Worm (Caenorhabditis elegans) whole organism, L1 larva: ENCODE data around the gene ooc-5.

Experiments used
- C04F5.9 ChIP-seq: sonication (generic microtip); optimal IDR thresholded peaks from 2 replicates; lab custom pipeline; 2016; ENCODE audit warnings: missing genetic modification characterization, missing compliant biosample characterization
- C16A3.4 ChIP-seq: fragments of 150-350 bp; optimal IDR thresholded peaks from 2 replicates; lab custom pipeline; 2014; ENCODE audit warnings: missing biosample characterization, missing genetic modification characterization
- F16B12.6 ChIP-seq: fragments of 150-350 bp; optimal IDR thresholded peaks from 2 replicates; lab custom pipeline; 2014; ENCODE audit warnings: missing biosample characterization, missing genetic modification characterization
- ama-1 ChIP-seq: fragments of 150-350 bp; optimal IDR thresholded peaks from 2 replicates; lab custom pipeline; 2014
- blmp-1 ChIP-seq: fragments of 150-350 bp; optimal IDR thresholded peaks from 2 replicates; lab custom pipeline; 2014; ENCODE audit warnings: missing biosample characterization, missing genetic modification characterization
- ceh-63 ChIP-seq: fragments of 200-800 bp; sonication (Bioruptor generic); optimal IDR thresholded peaks from 2 replicates; lab custom pipeline; 2018; ENCODE audit warnings: mild to moderate bottlenecking, missing genetic modification characterization, missing compliant biosample characterization
- ces-1 ChIP-seq: fragments of 150-350 bp; optimal IDR thresholded peaks from 2 replicates; lab custom pipeline; 2014; ENCODE audit warnings: missing biosample characterization, missing genetic modification reagents, missing genetic modification characterization
- dpl-1 ChIP-seq, 3 experiments: fragments of 150-350 bp in 2 of 3; sonication (generic microtip) in 1 of 3; optimal IDR thresholded peaks; 2 replicates each; lab custom pipeline; 2014 to 2017; ENCODE audit warnings: missing biosample characterization in 3 of 3, missing genetic modification characterization in 3 of 3, missing genetic modification reagents in 3 of 3
- dsc-1 ChIP-seq: sonication (generic microtip); optimal IDR thresholded peaks from 2 replicates; lab custom pipeline; 2016; ENCODE audit warnings: mild to moderate bottlenecking, missing genetic modification characterization, missing compliant biosample characterization
- efl-1 ChIP-seq, 4 experiments: fragments of 150-350 bp; optimal IDR thresholded peaks in 3 of 4; peaks in 1 of 4; 1 replicate in 1 of 4; 2 replicates in 3 of 4; lab custom pipeline; 2014; ENCODE audit warnings: missing biosample characterization in 2 of 4, missing genetic modification characterization in 2 of 4, missing genetic modification reagents in 2 of 4
- efl-3 ChIP-seq: fragments of 200-800 bp; sonication (Bioruptor generic); optimal IDR thresholded peaks from 2 replicates; lab custom pipeline; 2018; ENCODE audit warnings: mild to moderate bottlenecking, missing genetic modification characterization, missing compliant biosample characterization
- ets-5 ChIP-seq: fragments of 200-800 bp; sonication (Bioruptor generic); IDR thresholded peaks from 2 replicates; pipeline ENCODE4 v1.3.6; 2022; ENCODE audit warnings: missing genetic modification characterization, missing compliant biosample characterization
- fkh-4 ChIP-seq: sonication (generic microtip); optimal IDR thresholded peaks from 2 replicates; lab custom pipeline; 2016; ENCODE audit warnings: missing compliant biosample characterization, missing genetic modification characterization, borderline replicate concordance
- fos-1 ChIP-seq: fragments of 150-350 bp; optimal IDR thresholded peaks from 2 replicates; lab custom pipeline; 2014; ENCODE audit warnings: missing biosample characterization, missing genetic modification characterization
- hlh-17 ChIP-seq: fragments of 200-800 bp; sonication (Bioruptor generic); optimal IDR thresholded peaks from 2 replicates; lab custom pipeline; 2018; ENCODE audit warnings: missing genetic modification characterization, mild to moderate bottlenecking, missing compliant biosample characterization, moderate library complexity, borderline replicate concordance
- hlh-4 ChIP-seq: sonication (generic microtip); optimal IDR thresholded peaks from 2 replicates; lab custom pipeline; 2016; ENCODE audit warnings: mild to moderate bottlenecking, missing genetic modification characterization, missing compliant biosample characterization
- irx-1 ChIP-seq: sonication (generic microtip); optimal IDR thresholded peaks from 2 replicates; lab custom pipeline; 2016; ENCODE audit warnings: missing genetic modification characterization, missing compliant biosample characterization
- jun-1 ChIP-seq: fragments of 150-350 bp; optimal IDR thresholded peaks from 2 replicates; lab custom pipeline; 2014; ENCODE audit warnings: missing biosample characterization, missing genetic modification reagents, missing genetic modification characterization
- lin-14 ChIP-seq: fragments of 200-800 bp; sonication (Bioruptor generic); optimal IDR thresholded peaks from 2 replicates; lab custom pipeline; 2018; ENCODE audit warnings: mild to moderate bottlenecking, missing genetic modification characterization, moderate library complexity, missing compliant biosample characterization
- lin-39 ChIP-seq: fragments of 150-350 bp; optimal IDR thresholded peaks from 2 replicates; lab custom pipeline; 2014; ENCODE audit warnings: missing biosample characterization, missing genetic modification reagents, missing genetic modification characterization
- lsy-2 ChIP-seq, 2 experiments: fragments of 150-350 bp; optimal IDR thresholded peaks; 2 replicates each; lab custom pipeline; 2014; ENCODE audit warnings: missing biosample characterization in 2 of 2, missing genetic modification characterization in 2 of 2
- mep-1 ChIP-seq: fragments of 150-350 bp; optimal IDR thresholded peaks from 2 replicates; lab custom pipeline; 2014; ENCODE audit warnings: missing biosample characterization, missing genetic modification characterization
- nhr-11 ChIP-seq: fragments of 150-350 bp; optimal IDR thresholded peaks from 2 replicates; lab custom pipeline; 2014; ENCODE audit warnings: missing biosample characterization, missing genetic modification characterization
- nhr-19 ChIP-seq: fragments of 200-800 bp; sonication (Bioruptor generic); conservative IDR thresholded peaks from 2 replicates; pipeline ENCODE4 v1.3.6; 2022; ENCODE audit warnings: missing genetic modification characterization, missing compliant biosample characterization
- nhr-20 ChIP-seq: sonication (generic microtip); optimal IDR thresholded peaks from 2 replicates; lab custom pipeline; 2016; ENCODE audit warnings: mild to moderate bottlenecking, missing genetic modification characterization, missing compliant biosample characterization
- nhr-237 ChIP-seq: fragments of 150-350 bp; optimal IDR thresholded peaks from 2 replicates; lab custom pipeline; 2014; ENCODE audit warnings: missing biosample characterization, missing genetic modification characterization
- nhr-28 ChIP-seq: fragments of 150-350 bp; optimal IDR thresholded peaks from 2 replicates; lab custom pipeline; 2014; ENCODE audit warnings: missing biosample characterization, missing genetic modification characterization
- nhr-47 ChIP-seq: sonication (generic microtip); optimal IDR thresholded peaks from 2 replicates; lab custom pipeline; 2016; ENCODE audit warnings: mild to moderate bottlenecking, missing genetic modification characterization, moderate library complexity, missing compliant biosample characterization
- nhr-71 ChIP-seq: sonication (generic microtip); optimal IDR thresholded peaks from 2 replicates; lab custom pipeline; 2016; ENCODE audit warnings: mild to moderate bottlenecking, missing genetic modification characterization, moderate library complexity, missing compliant biosample characterization
- nhr-76 ChIP-seq: sonication (generic microtip); optimal IDR thresholded peaks from 2 replicates; lab custom pipeline; 2017; ENCODE audit warnings: missing biosample characterization, missing genetic modification characterization
- nhr-77 ChIP-seq: fragments of 150-350 bp; optimal IDR thresholded peaks from 2 replicates; lab custom pipeline; 2014; ENCODE audit warnings: missing biosample characterization, missing genetic modification characterization
- nhr-85 ChIP-seq: sonication (generic microtip); peaks from one replicate; lab custom pipeline; 2016; ENCODE audit warnings: missing genetic modification characterization, inconsistent platforms, missing compliant biosample characterization
- nhr-90 ChIP-seq: sonication (generic microtip); optimal IDR thresholded peaks from 2 replicates; lab custom pipeline; 2016; ENCODE audit warnings: mild to moderate bottlenecking, missing genetic modification characterization, missing compliant biosample characterization; ENCODE audit not compliant: poor library complexity
- pax-3 ChIP-seq: fragments of 200-800 bp; sonication (Bioruptor generic); optimal IDR thresholded peaks from 2 replicates; lab custom pipeline; 2018; ENCODE audit warnings: mild to moderate bottlenecking, missing genetic modification characterization, moderate library complexity, missing compliant biosample characterization
- rnt-1 ChIP-seq: sonication (generic microtip); optimal IDR thresholded peaks from 2 replicates; lab custom pipeline; 2016; ENCODE audit warnings: mild to moderate bottlenecking, missing genetic modification characterization, moderate library complexity, missing compliant biosample characterization
- snu-23 ChIP-seq: sonication (generic microtip); optimal IDR thresholded peaks from 2 replicates; lab custom pipeline; 2016; ENCODE audit warnings: missing genetic modification characterization, missing compliant biosample characterization
- sox-4 ChIP-seq: sonication (generic microtip); optimal IDR thresholded peaks from 2 replicates; lab custom pipeline; 2016; ENCODE audit warnings: missing genetic modification characterization, missing compliant biosample characterization
- sptf-1 ChIP-seq: fragments of 150-350 bp; optimal IDR thresholded peaks from 2 replicates; lab custom pipeline; 2014; ENCODE audit warnings: missing biosample characterization, missing genetic modification characterization
- sup-37 ChIP-seq: fragments of 200-800 bp; sonication (Bioruptor generic); optimal IDR thresholded peaks from 2 replicates; lab custom pipeline; 2018; ENCODE audit warnings: mild to moderate bottlenecking, missing genetic modification characterization, missing compliant biosample characterization
- swsn-7 ChIP-seq: sonication (generic microtip); optimal IDR thresholded peaks from 2 replicates; lab custom pipeline; 2016; ENCODE audit warnings: missing genetic modification characterization, missing compliant biosample characterization
- tbx-2 ChIP-seq: sonication (generic microtip); optimal IDR thresholded peaks from 2 replicates; lab custom pipeline; 2016; ENCODE audit warnings: missing genetic modification characterization, missing compliant biosample characterization
- tlp-1 ChIP-seq: fragments of 150-350 bp; optimal IDR thresholded peaks from 2 replicates; lab custom pipeline; 2014; ENCODE audit warnings: missing biosample characterization, missing genetic modification characterization
- unc-130 ChIP-seq: fragments of 150-350 bp; optimal IDR thresholded peaks from 2 replicates; lab custom pipeline; 2017; ENCODE audit warnings: missing biosample characterization, missing genetic modification characterization, inconsistent platforms
- vab-15 ChIP-seq: sonication (generic microtip); optimal IDR thresholded peaks from 2 replicates; lab custom pipeline; 2017; ENCODE audit warnings: missing genotype, mild to moderate bottlenecking, missing genetic modification characterization, missing compliant biosample characterization
- xbp-1 ChIP-seq: sonication (generic microtip); optimal IDR thresholded peaks from 2 replicates; lab custom pipeline; 2016; ENCODE audit warnings: missing genetic modification characterization, missing compliant biosample characterization
- zag-1 ChIP-seq: fragments of 150-350 bp; optimal IDR thresholded peaks from 2 replicates; lab custom pipeline; 2014; ENCODE audit warnings: missing biosample characterization, missing genetic modification characterization
- zip-4 ChIP-seq: fragments of 200-800 bp; sonication (Bioruptor generic); optimal IDR thresholded peaks from 2 replicates; lab custom pipeline; 2018; ENCODE audit warnings: mild to moderate bottlenecking, missing genetic modification characterization, moderate library complexity, missing compliant biosample characterization
- ztf-4 ChIP-seq: fragments of 150-350 bp; optimal IDR thresholded peaks from 2 replicates; lab custom pipeline; 2014; ENCODE audit warnings: missing biosample characterization, missing genetic modification characterization

Gene ooc-5

ce11 chrII:8959081-8959480, 33.9 kb upstream of the ooc-5 start (continued):
- no peak for TF ChIP-seq fos-1 (tag; lab: Kevin White, UChicago)

- peak; percentile 1 for TF ChIP-seq dsc-1 (tag; lab: Kevin White, UChicago)
- TF ChIP-seq nhr-76 (tag; lab: Kevin White, UChicago): no peak
Measured at ce11 chrII:8960414-8960813, 32.5 kb upstream of the ooc-5 start, which contains the start of gene cal-2. cal-2 (plus strand) TSS chrII:8960714.

DNA sequence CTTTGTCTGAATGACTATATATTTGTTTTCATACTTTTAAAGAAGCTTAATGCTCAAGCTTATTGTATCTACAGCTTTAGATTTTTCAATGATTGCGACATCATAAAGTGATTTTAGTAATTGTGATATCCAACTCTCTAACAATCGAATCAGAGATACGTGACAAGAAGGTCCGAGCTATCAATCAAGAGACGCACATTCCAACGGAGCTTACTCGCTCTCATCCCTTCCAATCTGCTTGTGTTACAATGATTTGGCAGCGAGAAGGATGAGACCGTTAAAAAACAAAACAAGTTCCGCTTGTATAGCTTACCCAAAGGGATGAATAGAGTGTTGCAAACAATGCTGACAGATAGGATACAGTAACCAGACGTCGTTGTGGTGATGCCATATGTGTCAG, 31.5 kb upstream of the ooc-5 start:
- TF ChIP-seq ama-1: peak; percentile 9
- TF ChIP-seq lin-14 (GFP tag; lab: Kevin White, UChicago): peak; percentile 42
- TF ChIP-seq tbx-2 (tag; lab: Kevin White, UChicago): no peak
- TF ChIP-seq efl-1 (optimal IDR thresholded peaks at IDR 0.05; lab: Kevin White, UChicago): no peak
- TF ChIP-seq efl-1 (GFP tag; optimal IDR thresholded peaks at IDR 0.05 in 1 of 2; lab: Kevin White, UChicago): peak in 1 of 2 experiments; percentile 65
- no peak for TF ChIP-seq ets-5
- TF ChIP-seq efl-3 (GFP tag; lab: Kevin White, UChicago): no peak
- peak; percentile 42 for TF ChIP-seq unc-130
- no peak for TF ChIP-seq C04F5.9 (tag; lab: Kevin White, UChicago)
- TF ChIP-seq nhr-237 (tag; lab: Kevin White, UChicago): no peak
- TF ChIP-seq vab-15 (tag; lab: Kevin White, UChicago): no peak
- TF ChIP-seq pax-3 (tag; lab: Kevin White, UChicago): no peak
- TF ChIP-seq ces-1 (GFP tag; lab: Kevin White, UChicago): no peak
- TF ChIP-seq nhr-71 (tag; lab: Kevin White, UChicago): peak; percentile 15
- no peak for TF ChIP-seq lin-39 (tag; lab: Kevin White, UChicago)
- TF ChIP-seq xbp-1 (tag; lab: Kevin White, UChicago): no peak
- no peak for TF ChIP-seq C16A3.4 (tag; lab: Kevin White, UChicago)
- TF ChIP-seq mep-1: no peak
- no peak for TF ChIP-seq hlh-17 (GFP tag; lab: Kevin White, UChicago)
- TF ChIP-seq rnt-1: peak; percentile 62
- TF ChIP-seq blmp-1 (tag; lab: Kevin White, UChicago): no peak
- TF ChIP-seq nhr-28 (tag; lab: Kevin White, UChicago): no peak
- TF ChIP-seq dsc-1 (tag; lab: Kevin White, UChicago): no peak
- TF ChIP-seq sptf-1 (tag; lab: Kevin White, UChicago): no peak
- TF ChIP-seq ztf-4: no peak
- TF ChIP-seq zip-4 (GFP tag; lab: Kevin White, UChicago): no peak
- TF ChIP-seq zag-1 (tag; lab: Kevin White, UChicago): no peak
- TF ChIP-seq nhr-20 (tag; lab: Kevin White, UChicago): no peak
- TF ChIP-seq nhr-76 (tag; lab: Kevin White, UChicago): no peak

DNA sequence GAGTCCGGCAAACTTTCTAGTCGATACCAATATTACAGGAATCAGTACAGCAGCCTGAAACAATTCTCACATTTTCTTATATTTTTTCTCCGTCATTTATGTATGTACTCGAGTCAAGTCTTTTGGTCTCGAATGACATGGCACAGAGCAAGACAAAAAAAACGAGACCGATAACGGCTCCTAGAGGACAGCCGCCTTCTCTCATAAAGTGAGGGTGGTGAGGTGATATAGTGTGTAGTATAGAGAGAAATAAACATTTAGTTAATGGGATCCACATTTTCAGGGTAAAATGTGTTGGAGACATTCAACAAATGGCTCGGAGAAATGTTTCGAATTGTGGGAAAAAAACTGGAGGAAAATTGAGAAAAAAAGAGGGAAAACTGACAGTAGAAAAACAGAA, 30.8 kb upstream of the ooc-5 start:
- no peak for TF ChIP-seq jun-1 (tag; lab: Kevin White, UChicago)
- no peak for TF ChIP-seq sox-4 (tag; lab: Kevin White, UChicago)
- TF ChIP-seq nhr-19: peak; percentile 54
- no peak for TF ChIP-seq sup-37 (GFP tag; lab: Kevin White, UChicago)
- peak; percentile 7 to 48 for TF ChIP-seq lsy-2 (tag; optimal IDR thresholded peaks at IDR 0.05; lab: Kevin White, UChicago)
- peak; percentile 29 for TF ChIP-seq unc-130
- no peak for TF ChIP-seq hlh-4 (tag; lab: Kevin White, UChicago)
- TF ChIP-seq nhr-90 (tag; lab: Kevin White, UChicago): no peak
- TF ChIP-seq snu-23: peak; percentile 46
- TF ChIP-seq fos-1 (tag; lab: Kevin White, UChicago): no peak
- TF ChIP-seq blmp-1 (tag; lab: Kevin White, UChicago): no peak
- TF ChIP-seq C16A3.4 (tag; lab: Kevin White, UChicago): no peak
- TF ChIP-seq tlp-1 (tag; lab: Kevin White, UChicago): no peak
- TF ChIP-seq ceh-63 (GFP tag; lab: Kevin White, UChicago): no peak
- TF ChIP-seq hlh-17 (GFP tag; lab: Kevin White, UChicago): no peak
- peak; percentile 23 for TF ChIP-seq nhr-47
- no peak for TF ChIP-seq nhr-11 (tag; lab: Kevin White, UChicago)
- no peak for TF ChIP-seq nhr-85 (tag; lab: Kevin White, UChicago)
- TF ChIP-seq dpl-1 (GFP tag; optimal IDR thresholded peaks at IDR 0.05; lab: Kevin White, UChicago): peak in 1 of 3 experiments; percentile 1
- TF ChIP-seq swsn-7 (tag; lab: Kevin White, UChicago): peak; percentile 21
- no peak for TF ChIP-seq C04F5.9 (tag; lab: Kevin White, UChicago)
- no peak for TF ChIP-seq irx-1
- no peak for TF ChIP-seq F16B12.6 (tag; lab: Kevin White, UChicago)
- no peak for TF ChIP-seq nhr-77 (tag; lab: Kevin White, UChicago)
- peak; percentile 62 for TF ChIP-seq fkh-4 (tag; lab: Kevin White, UChicago)
